Worm (Caenorhabditis elegans) whole organism, mixed stage, embryonic: ENCODE data around the gene C50B8.5.

Source experiments
- M03D4.4 ChIP-seq: sonication (generic microtip); optimal IDR thresholded peaks from 2 replicates; lab custom pipeline; 2017; ENCODE audit warnings: mild to moderate bottlenecking, missing genetic modification characterization, missing compliant biosample characterization
- bed-3 ChIP-seq: fragments of 200-800 bp; sonication (Bioruptor generic); optimal IDR thresholded peaks from 3 replicates; lab custom pipeline; 2018; ENCODE audit warnings: mild to moderate bottlenecking, missing genetic modification characterization, moderate library complexity, missing compliant biosample characterization
- blmp-1 ChIP-seq: fragments of 150-350 bp; optimal IDR thresholded peaks from 2 replicates; lab custom pipeline; 2014; ENCODE audit warnings: missing biosample characterization, missing genetic modification characterization
- ceh-39 ChIP-seq: fragments of 150-350 bp; optimal IDR thresholded peaks from 2 replicates; lab custom pipeline; 2014; ENCODE audit warnings: missing biosample characterization, missing genetic modification characterization
- ceh-43 ChIP-seq: fragments of 200-800 bp; sonication (Bioruptor generic); optimal IDR thresholded peaks from 2 replicates; lab custom pipeline; 2018; ENCODE audit warnings: mild to moderate bottlenecking, missing genetic modification characterization, moderate library complexity, missing compliant biosample characterization
- ceh-83 ChIP-seq: fragments of 200-800 bp; sonication (Bioruptor generic); optimal IDR thresholded peaks from 2 replicates; lab custom pipeline; 2018; ENCODE audit warnings: mild to moderate bottlenecking, missing genetic modification characterization, missing compliant biosample characterization
- ces-1 ChIP-seq: fragments of 150-350 bp; optimal IDR thresholded peaks from 2 replicates; lab custom pipeline; 2014; ENCODE audit warnings: missing biosample characterization, missing genetic modification reagents, missing genetic modification characterization
- cnd-1 ChIP-seq: fragments of 200-800 bp; sonication (Bioruptor generic); optimal IDR thresholded peaks from 2 replicates; lab custom pipeline; 2018; ENCODE audit warnings: mild to moderate bottlenecking, missing genetic modification characterization, missing compliant biosample characterization
- drap-1 ChIP-seq: fragments of 200-800 bp; sonication (Bioruptor generic); optimal IDR thresholded peaks from 3 replicates; lab custom pipeline; 2018; ENCODE audit warnings: mild to moderate bottlenecking, missing genetic modification characterization, missing compliant biosample characterization
- elt-1 ChIP-seq: sonication (generic microtip); optimal IDR thresholded peaks from 2 replicates; lab custom pipeline; 2017; ENCODE audit warnings: missing genetic modification characterization, mild to moderate bottlenecking, missing compliant biosample characterization, antibody characterized with exemption, moderate library complexity, borderline replicate concordance; ENCODE audit not compliant: insufficient read depth
- elt-3 ChIP-seq: fragments of 150-350 bp; optimal IDR thresholded peaks from 2 replicates; lab custom pipeline; 2014; ENCODE audit warnings: missing biosample characterization, missing genetic modification characterization
- flh-1 ChIP-seq: fragments of 200-800 bp; sonication (Bioruptor generic); optimal IDR thresholded peaks from 2 replicates; lab custom pipeline; 2018; ENCODE audit warnings: mild to moderate bottlenecking, missing genetic modification characterization, moderate library complexity, missing compliant biosample characterization
- ham-2 ChIP-seq: fragments of 200-800 bp; sonication (Bioruptor generic); optimal IDR thresholded peaks from 2 replicates; lab custom pipeline; 2018; ENCODE audit warnings: mild to moderate bottlenecking, missing genetic modification characterization, missing compliant biosample characterization
- hlh-1 ChIP-seq: fragments of 150-350 bp; optimal IDR thresholded peaks from 2 replicates; lab custom pipeline; 2014; ENCODE audit warnings: missing biosample characterization, missing genetic modification reagents, missing genetic modification characterization
- lin-13 ChIP-seq: fragments of 150-350 bp; optimal IDR thresholded peaks from 2 replicates; lab custom pipeline; 2014; ENCODE audit warnings: missing biosample characterization, missing genetic modification characterization
- lin-32 ChIP-seq: fragments of 200-800 bp; sonication (Bioruptor generic); optimal IDR thresholded peaks from 2 replicates; lab custom pipeline; 2018; ENCODE audit warnings: mild to moderate bottlenecking, missing genetic modification characterization, missing compliant biosample characterization
- lsy-2 ChIP-seq: fragments of 150-350 bp; optimal IDR thresholded peaks from 2 replicates; lab custom pipeline; 2014; ENCODE audit warnings: missing biosample characterization, missing genetic modification characterization
- mab-5 ChIP-seq: fragments of 150-350 bp; optimal IDR thresholded peaks from 2 replicates; lab custom pipeline; 2014; ENCODE audit warnings: missing biosample characterization, missing genetic modification characterization
- mep-1 ChIP-seq: fragments of 150-350 bp; optimal IDR thresholded peaks from 2 replicates; lab custom pipeline; 2017; ENCODE audit warnings: missing biosample characterization, missing genetic modification reagents, missing genetic modification characterization, inconsistent platforms
- mls-2 ChIP-seq: sonication (generic microtip); optimal IDR thresholded peaks from 2 replicates; lab custom pipeline; 2016; ENCODE audit warnings: mild to moderate bottlenecking, missing genetic modification characterization, moderate library complexity, missing compliant biosample characterization
- nhr-2 ChIP-seq: fragments of 150-350 bp; optimal IDR thresholded peaks from 2 replicates; lab custom pipeline; 2014; ENCODE audit warnings: missing biosample characterization, missing genetic modification characterization
- nhr-237 ChIP-seq: fragments of 150-350 bp; optimal IDR thresholded peaks from 2 replicates; lab custom pipeline; 2014; ENCODE audit warnings: missing biosample characterization, missing genetic modification characterization
- nhr-76 ChIP-seq: sonication (generic microtip); optimal IDR thresholded peaks from 2 replicates; lab custom pipeline; 2017; ENCODE audit warnings: missing biosample characterization, missing genetic modification characterization
- pha-4 ChIP-seq: fragments of 150-350 bp; optimal IDR thresholded peaks from 2 replicates; lab custom pipeline; 2018; ENCODE audit warnings: missing biosample characterization, missing genetic modification reagents, missing genetic modification characterization
- snpc-4 ChIP-seq: fragments of 150-350 bp; optimal IDR thresholded peaks from 2 replicates; lab custom pipeline; 2014; ENCODE audit warnings: missing biosample characterization, missing genetic modification characterization
- sptf-1 ChIP-seq: sonication (generic microtip); optimal IDR thresholded peaks from 2 replicates; lab custom pipeline; 2017; ENCODE audit warnings: mild to moderate bottlenecking, missing genetic modification characterization, moderate library complexity, missing compliant biosample characterization
- unc-120 ChIP-seq: sonication (generic microtip); optimal IDR thresholded peaks from 2 replicates; lab custom pipeline; 2017; ENCODE audit warnings: missing genetic modification characterization, missing compliant biosample characterization; ENCODE audit not compliant: poor library complexity, severe bottlenecking
- unc-39 ChIP-seq: fragments of 150-350 bp; optimal IDR thresholded peaks from 2 replicates; lab custom pipeline; 2014; ENCODE audit warnings: missing biosample characterization, missing genetic modification characterization
- unc-62 ChIP-seq: fragments of 150-350 bp; optimal IDR thresholded peaks from 2 replicates; lab custom pipeline; 2014; ENCODE audit warnings: missing biosample characterization, missing genetic modification reagents, missing genetic modification characterization
- zip-8 ChIP-seq: fragments of 150-350 bp; optimal IDR thresholded peaks from 2 replicates; lab custom pipeline; 2014; ENCODE audit warnings: missing biosample characterization, missing genetic modification characterization
- ztf-11 ChIP-seq: fragments of 150-350 bp; optimal IDR thresholded peaks from 2 replicates; lab custom pipeline; 2014; ENCODE audit warnings: missing biosample characterization, missing genetic modification characterization

The C50B8.5 gene

ce11 chrV:13559978-13560377, 20.8 kb upstream of the C50B8.5 start, which contains the start of gene C56A3.8:
Gene C56A3.8, plus strand, starts transcription at chrV:13560278.
- TF ChIP-seq nhr-2 (tag; lab: Kevin White, UChicago), result no peak
- no peak for TF ChIP-seq mls-2 (tag; lab: Kevin White, UChicago)
- no peak for TF ChIP-seq unc-62
- TF ChIP-seq lin-32 (GFP tag; lab: Kevin White, UChicago), result no peak
- TF ChIP-seq, all 35 proteins: peak for 0

- TF ChIP-seq elt-1 (no peak), ham-2 (no peak), cnd-1 (tag; lab: Kevin White, UChicago) (no peak), sptf-1 (tag; lab: Kevin White, UChicago) (no peak), nhr-2 (tag; lab: Kevin White, UChicago) (no peak), bed-3 (GFP tag; lab: Kevin White, UChicago) (no peak), lin-32 (GFP tag; lab: Kevin White, UChicago) (no peak), unc-120 (tag; lab: Kevin White, UChicago) (no peak)
Measured at ce11 chrV:13562748-13563147, 18.0 kb upstream of the C50B8.5 start.

ce11 chrV:13563841-13564240, 16.9 kb upstream of the C50B8.5 start, which contains the start of gene grl-17:
Gene grl-17, minus strand, starts transcription at chrV:13563941.
- no peak for TF ChIP-seq unc-39 (tag; lab: Kevin White, UChicago)
- no peak for TF ChIP-seq ces-1 (GFP tag; lab: Kevin White, UChicago)
- no peak for TF ChIP-seq ham-2
- TF ChIP-seq ceh-83 (GFP tag; lab: Kevin White, UChicago), result no peak

ce11 chrV:13565197-13565596, 15.6 kb upstream of the C50B8.5 start:
- no peak for TF ChIP-seq bed-3 (GFP tag; lab: Kevin White, UChicago)
- no peak for TF ChIP-seq ceh-83 (GFP tag; lab: Kevin White, UChicago)
- TF ChIP-seq elt-1, result no peak
- TF ChIP-seq pha-4, result peak; percentile 54
- peak; percentile 79 for TF ChIP-seq mep-1 (tag; lab: Kevin White, UChicago)
- TF ChIP-seq hlh-1 (tag; lab: Kevin White, UChicago), result peak; percentile 71
- TF ChIP-seq elt-3 (tag; lab: Kevin White, UChicago), result no peak
- no peak for TF ChIP-seq sptf-1 (tag; lab: Kevin White, UChicago)
- TF ChIP-seq lin-32 (GFP tag; lab: Kevin White, UChicago), result no peak
- peak; percentile 6 for TF ChIP-seq ceh-39
- no peak for TF ChIP-seq ceh-43
- TF ChIP-seq ces-1 (GFP tag; lab: Kevin White, UChicago), result peak; percentile 47
- TF ChIP-seq unc-62, result peak; percentile 20
- TF ChIP-seq lsy-2 (tag; lab: Kevin White, UChicago), result peak; percentile 25
- TF ChIP-seq nhr-237 (tag; lab: Kevin White, UChicago), result peak; percentile 57
- no peak for TF ChIP-seq blmp-1 (tag; lab: Kevin White, UChicago)
- no peak for TF ChIP-seq ztf-11 (tag; lab: Kevin White, UChicago)
- no peak for TF ChIP-seq unc-39 (tag; lab: Kevin White, UChicago)

ce11 chrV:13565781-13566180, 15.0 kb upstream of the C50B8.5 start, which contains the start of gene slrp-1:
Gene slrp-1, plus strand, starts transcription at chrV:13565863.
- TF ChIP-seq lin-13 (tag; lab: Kevin White, UChicago) (no peak), ham-2 (no peak), cnd-1 (tag; lab: Kevin White, UChicago) (no peak), zip-8 (tag; lab: Kevin White, UChicago) (no peak), flh-1 (no peak), nhr-2 (tag; lab: Kevin White, UChicago) (no peak), snpc-4 (no peak), nhr-237 (tag; lab: Kevin White, UChicago) (no peak), ceh-39 (no peak), lsy-2 (tag; lab: Kevin White, UChicago) (no peak), elt-3 (tag; lab: Kevin White, UChicago) (no peak), unc-120 (tag; lab: Kevin White, UChicago) (no peak), bed-3 (GFP tag; lab: Kevin White, UChicago) (no peak), M03D4.4 (tag; lab: Kevin White, UChicago) (no peak)

ce11 chrV:13566967-13567366, 13.8 kb upstream of the C50B8.5 start:
- TF ChIP-seq ceh-83 (GFP tag; lab: Kevin White, UChicago) (no peak), M03D4.4 (tag; lab: Kevin White, UChicago) (no peak), drap-1 (GFP tag; lab: Kevin White, UChicago) (no peak), blmp-1 (tag; lab: Kevin White, UChicago) (no peak), elt-3 (tag; lab: Kevin White, UChicago) (no peak), mls-2 (tag; lab: Kevin White, UChicago) (no peak), nhr-76 (no peak), cnd-1 (tag; lab: Kevin White, UChicago) (no peak), ces-1 (GFP tag; lab: Kevin White, UChicago) (no peak), hlh-1 (tag; lab: Kevin White, UChicago) (no peak), nhr-2 (tag; lab: Kevin White, UChicago) (no peak), flh-1 (no peak), mab-5 (tag; lab: Kevin White, UChicago) (no peak)
